Worm (Caenorhabditis elegans): Measurements from ENCODE around the gene Y116A8C.20.

The Y116A8C.20 gene

ce11 chrIV:17040618-17041017 lies at the start of gene Y116A8C.20:
TSS of gene Y116A8C.20 (plus strand) at chrIV:17040918.
- TF ChIP-seq snpc-4 (tag; optimal IDR thresholded peaks at IDR 0.05), result no peak
- no peak for TF ChIP-seq zip-8 (tag; optimal IDR thresholded peaks at IDR 0.05)
- no peak for TF ChIP-seq bed-3 (GFP tag; optimal IDR thresholded peaks at IDR 0.05)
- no peak for TF ChIP-seq tbx-8 (GFP tag; optimal IDR thresholded peaks at IDR 0.05)
- TF ChIP-seq drap-1 (GFP tag; optimal IDR thresholded peaks at IDR 0.05), result no peak
- no peak for TF ChIP-seq ceh-39 (tag; optimal IDR thresholded peaks at IDR 0.05)
- no peak for TF ChIP-seq ztf-11 (tag; optimal IDR thresholded peaks at IDR 0.05)
- no peak for TF ChIP-seq nhr-2 (tag; optimal IDR thresholded peaks at IDR 0.05)
- no peak for TF ChIP-seq ham-2 (GFP tag; optimal IDR thresholded peaks at IDR 0.05)
- no peak for TF ChIP-seq M03D4.4 (tag; optimal IDR thresholded peaks at IDR 0.05)
- no peak for TF ChIP-seq sptf-1 (tag; optimal IDR thresholded peaks at IDR 0.05)
- no peak for TF ChIP-seq mls-2 (tag; optimal IDR thresholded peaks at IDR 0.05)
- no peak for TF ChIP-seq blmp-1 (tag; optimal IDR thresholded peaks at IDR 0.05)
- no peak for TF ChIP-seq unc-62 (GFP tag; optimal IDR thresholded peaks at IDR 0.05)
- TF ChIP-seq elt-1 (tag; optimal IDR thresholded peaks at IDR 0.05; ENCODE audit: borderline replicate concordance, insufficient read depth), result no peak
- TF ChIP-seq mab-5 (tag; optimal IDR thresholded peaks at IDR 0.05), result no peak
- no peak for TF ChIP-seq elt-3 (tag; optimal IDR thresholded peaks at IDR 0.05)
- TF ChIP-seq ceh-83 (GFP tag; optimal IDR thresholded peaks at IDR 0.05), result no peak

DNA sequence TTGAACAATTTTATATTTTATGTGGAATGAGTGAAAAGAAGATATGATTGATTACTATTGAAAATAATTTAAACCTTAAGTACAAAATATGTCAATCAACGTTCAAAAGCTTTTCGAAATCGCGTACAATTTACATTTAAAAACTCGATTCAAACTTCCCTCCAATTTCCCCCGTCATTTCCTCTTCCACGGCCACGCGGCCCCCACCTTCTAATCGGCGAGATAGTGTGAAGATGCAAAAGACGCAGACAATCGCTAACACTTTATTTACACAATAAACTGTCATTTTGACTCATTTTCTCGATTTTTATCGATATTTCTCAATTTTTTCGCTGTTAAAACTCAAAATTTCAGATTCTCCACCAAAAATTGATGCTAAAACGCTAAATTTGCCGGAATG lies 45.3 kb upstream of the Y116A8C.20 start, which contains the start of gene rom-4:
rom-4 (plus strand) TSS at position 398 of the 400 bp plus-strand sequence.
- TF ChIP-seq snpc-4 (tag; optimal IDR thresholded peaks at IDR 0.05) (no peak), ceh-83 (GFP tag; optimal IDR thresholded peaks at IDR 0.05) (no peak), lin-13 (tag; optimal IDR thresholded peaks at IDR 0.05) (peak; percentile 24), nhr-28 (tag; optimal IDR thresholded peaks at IDR 0.05) (no peak), pha-4 (tag; optimal IDR thresholded peaks at IDR 0.05) (peak; percentile 48), tbx-8 (GFP tag; optimal IDR thresholded peaks at IDR 0.05) (no peak), unc-39 (tag; optimal IDR thresholded peaks at IDR 0.05) (no peak), nhr-76 (tag; optimal IDR thresholded peaks at IDR 0.05) (no peak), drap-1 (GFP tag; optimal IDR thresholded peaks at IDR 0.05) (no peak), blmp-1 (tag; optimal IDR thresholded peaks at IDR 0.05) (no peak), M03D4.4 (tag; optimal IDR thresholded peaks at IDR 0.05) (no peak), sem-2 (GFP tag; optimal IDR thresholded peaks at IDR 0.05) (no peak), hlh-1 (tag; optimal IDR thresholded peaks at IDR 0.05) (no peak), ham-2 (GFP tag; optimal IDR thresholded peaks at IDR 0.05) (no peak), ztf-11 (tag; optimal IDR thresholded peaks at IDR 0.05) (no peak), nhr-12 (tag; optimal IDR thresholded peaks at IDR 0.05) (no peak), ces-1 (GFP tag; optimal IDR thresholded peaks at IDR 0.05) (peak; percentile 40), zip-8 (tag; optimal IDR thresholded peaks at IDR 0.05) (no peak), mab-5 (tag; optimal IDR thresholded peaks at IDR 0.05) (peak; percentile 23)

DNA sequence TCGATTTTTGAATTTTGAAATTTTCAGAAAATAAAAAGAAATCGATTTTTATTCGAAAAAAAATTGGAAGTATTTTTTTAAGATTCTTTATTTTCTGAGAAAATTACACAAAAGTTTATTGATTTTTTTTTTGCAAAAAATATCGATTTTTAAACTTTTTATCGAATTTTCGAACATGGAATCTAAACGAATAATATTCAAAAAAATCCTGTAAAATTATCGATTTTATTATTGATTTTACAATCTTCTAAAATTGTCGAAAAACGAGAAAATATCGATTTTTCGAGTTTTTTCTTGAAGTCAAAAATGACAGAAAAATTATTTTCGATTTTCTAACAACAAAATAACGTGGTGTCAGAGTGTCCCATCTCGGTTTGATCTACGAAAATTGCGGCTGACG lies 35.0 kb upstream of the Y116A8C.20 start:
- TF ChIP-seq unc-39 (tag; optimal IDR thresholded peaks at IDR 0.05) (no peak), mep-1 (tag; optimal IDR thresholded peaks at IDR 0.05) (no peak), unc-62 (GFP tag; optimal IDR thresholded peaks at IDR 0.05) (no peak), nhr-76 (tag; optimal IDR thresholded peaks at IDR 0.05) (no peak), sptf-1 (tag; optimal IDR thresholded peaks at IDR 0.05) (no peak), nhr-237 (tag; optimal IDR thresholded peaks at IDR 0.05) (no peak), unc-120 (tag; optimal IDR thresholded peaks at IDR 0.05; ENCODE audit: poor library complexity, severe bottlenecking) (no peak), M03D4.4 (tag; optimal IDR thresholded peaks at IDR 0.05) (no peak), ztf-11 (tag; optimal IDR thresholded peaks at IDR 0.05) (no peak), lin-13 (tag; optimal IDR thresholded peaks at IDR 0.05) (no peak), elt-1 (tag; optimal IDR thresholded peaks at IDR 0.05; ENCODE audit: borderline replicate concordance, insufficient read depth) (no peak), mab-5 (tag; optimal IDR thresholded peaks at IDR 0.05) (no peak), lin-32 (GFP tag; optimal IDR thresholded peaks at IDR 0.05) (no peak), nhr-28 (tag; optimal IDR thresholded peaks at IDR 0.05) (no peak)

DNA sequence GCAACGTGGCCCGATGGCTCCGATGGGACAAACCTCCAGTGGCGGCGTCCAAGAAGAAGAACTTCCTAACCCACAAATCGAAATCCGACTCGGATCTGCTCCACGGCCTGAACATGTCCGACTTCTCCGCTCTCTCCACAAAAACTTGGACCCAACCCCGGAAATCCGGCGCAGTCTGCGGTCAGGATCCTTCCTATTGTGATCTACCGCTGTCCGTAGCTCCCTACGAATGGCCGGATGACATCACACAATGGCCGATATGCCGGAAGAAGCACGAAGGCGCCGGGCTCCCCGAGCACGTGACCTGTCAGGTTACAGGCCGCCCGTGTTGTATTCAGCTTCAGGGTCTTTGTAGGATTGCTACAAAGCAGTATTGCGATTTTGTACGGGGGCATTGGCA lies 30.4 kb upstream of the Y116A8C.20 start:
- TF ChIP-seq sptf-1 (tag; optimal IDR thresholded peaks at IDR 0.05), result no peak

ce11 chrIV:17021042-17021441 lies 19.7 kb upstream of the Y116A8C.20 start:
- TF ChIP-seq nhr-28 (tag; optimal IDR thresholded peaks at IDR 0.05) (no peak), mep-1 (tag; optimal IDR thresholded peaks at IDR 0.05) (no peak), flh-1 (GFP tag; optimal IDR thresholded peaks at IDR 0.05) (no peak), sptf-1 (tag; optimal IDR thresholded peaks at IDR 0.05) (no peak), lin-32 (GFP tag; optimal IDR thresholded peaks at IDR 0.05) (no peak), snpc-4 (tag; optimal IDR thresholded peaks at IDR 0.05) (no peak), bed-3 (GFP tag; optimal IDR thresholded peaks at IDR 0.05) (no peak), unc-120 (tag; optimal IDR thresholded peaks at IDR 0.05; ENCODE audit: poor library complexity, severe bottlenecking) (no peak), nhr-76 (tag; optimal IDR thresholded peaks at IDR 0.05) (no peak), hlh-1 (tag; optimal IDR thresholded peaks at IDR 0.05) (no peak), lin-13 (tag; optimal IDR thresholded peaks at IDR 0.05) (no peak), zip-8 (tag; optimal IDR thresholded peaks at IDR 0.05) (no peak), ceh-39 (tag; optimal IDR thresholded peaks at IDR 0.05) (no peak), elt-1 (tag; optimal IDR thresholded peaks at IDR 0.05; ENCODE audit: borderline replicate concordance, insufficient read depth) (no peak), mls-2 (tag; optimal IDR thresholded peaks at IDR 0.05) (no peak)

All from whole organism, mixed stage, embryonic.